Fruit fly (Drosophila melanogaster): Measurements from ENCODE around the gene Gnpnat.

Gnpnat gene

DNA sequence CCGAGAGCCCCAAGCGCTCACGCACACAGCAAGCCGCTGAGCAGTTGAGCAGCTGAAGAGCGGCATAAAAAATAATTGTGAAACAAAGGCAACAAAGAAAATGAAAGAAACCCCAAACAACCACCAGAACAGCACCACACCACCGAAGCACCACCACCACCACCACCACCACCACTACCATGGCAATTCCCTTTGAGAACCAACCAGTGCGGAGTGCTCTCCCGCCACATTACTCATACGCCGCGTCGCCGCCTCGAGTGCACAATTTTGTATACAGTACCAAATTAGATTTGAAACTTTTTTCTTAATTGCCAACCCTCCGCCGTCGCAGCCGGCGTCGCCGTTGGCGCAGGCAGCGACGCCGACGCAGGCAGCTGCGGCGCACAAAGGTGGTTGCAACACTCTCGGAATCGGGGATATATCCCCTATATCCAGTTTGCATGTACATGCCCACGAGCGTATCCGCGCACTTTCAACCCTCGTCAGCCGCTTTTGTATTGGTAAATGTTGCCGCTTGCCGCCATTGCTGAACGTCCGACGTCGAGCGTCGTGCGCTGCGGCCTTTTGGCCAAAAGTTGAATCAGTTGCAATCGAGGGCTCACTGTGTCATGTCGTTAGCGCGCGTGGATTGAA, 46.0 kb upstream of the Gnpnat start, which contains the start of gene dmrt99B:
dmrt99B (plus strand) TSS at position 583 of the 633 bp plus-strand sequence.
- TF ChIP-seq fd96Ca (GFP tag; IDR thresholded peaks at IDR 0.05) = no peak
- no peak for TF ChIP-seq D1 (tag; optimal IDR thresholded peaks at IDR 0.05)
- no peak for TF ChIP-seq CG8159 (tag; optimal IDR thresholded peaks at IDR 0.05)
- no peak for TF ChIP-seq gl (tag; optimal IDR thresholded peaks at IDR 0.05)
- TF ChIP-seq CG34367 (tag; optimal IDR thresholded peaks at IDR 0.05) = no peak
- no peak for TF ChIP-seq CG15710 (tag; optimal IDR thresholded peaks at IDR 0.05)
- TF ChIP-seq Ets98B (GFP tag; IDR thresholded peaks at IDR 0.05) = no peak
- TF ChIP-seq CG32121 (GFP tag; IDR thresholded peaks at IDR 0.05) = no peak
- TF ChIP-seq Snoo (tag; optimal IDR thresholded peaks at IDR 0.05) = no peak
- no peak for TF ChIP-seq CG17806 (tag; optimal IDR thresholded peaks at IDR 0.05)
- TF ChIP-seq EcR (GFP tag; optimal IDR thresholded peaks at IDR 0.05) = no peak
- TF ChIP-seq CG10348 (GFP tag; IDR thresholded peaks at IDR 0.05) = no peak
- TF ChIP-seq Pif1A (GFP tag; optimal IDR thresholded peaks at IDR 0.05) = no peak
- no peak for TF ChIP-seq CG9948 (tag; optimal IDR thresholded peaks at IDR 0.05)
- TF ChIP-seq CG14655 (GFP tag; optimal IDR thresholded peaks at IDR 0.05) = no peak
- no peak for TF ChIP-seq rn (GFP tag; IDR thresholded peaks at IDR 0.05)
- TF ChIP-seq CG4496 (GFP tag; IDR thresholded peaks at IDR 0.05) = no peak
- no peak for TF ChIP-seq Pif1B (GFP tag; optimal IDR thresholded peaks at IDR 0.05)
- no peak for TF ChIP-seq CG13204 (GFP tag; optimal IDR thresholded peaks at IDR 0.05)

DNA sequence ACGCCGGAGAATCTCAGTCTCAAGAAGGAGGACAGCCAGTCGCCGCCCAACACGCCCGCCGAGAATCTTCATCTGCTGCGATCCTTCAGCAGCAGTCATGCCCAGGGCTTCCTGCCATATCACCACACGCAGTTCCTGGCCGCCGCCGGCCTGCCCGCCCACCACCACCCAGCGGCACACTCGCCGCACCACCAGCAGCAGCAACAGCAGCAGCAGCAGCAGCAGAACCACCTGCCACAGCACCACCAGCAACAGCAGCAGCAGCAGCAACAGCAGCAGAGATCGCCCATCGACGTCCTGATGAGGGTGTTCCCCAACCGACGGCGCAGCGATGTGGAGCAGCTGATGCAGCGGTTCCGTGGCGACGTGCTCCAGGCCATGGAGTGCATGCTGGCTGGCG, 42.3 kb upstream of the Gnpnat start:
- TF ChIP-seq Pif1B (GFP tag; optimal IDR thresholded peaks at IDR 0.05) (no peak), CG4496 (GFP tag; IDR thresholded peaks at IDR 0.05) (no peak), CG10348 (GFP tag; IDR thresholded peaks at IDR 0.05) (no peak), CG14655 (GFP tag; optimal IDR thresholded peaks at IDR 0.05) (no peak)

DNA sequence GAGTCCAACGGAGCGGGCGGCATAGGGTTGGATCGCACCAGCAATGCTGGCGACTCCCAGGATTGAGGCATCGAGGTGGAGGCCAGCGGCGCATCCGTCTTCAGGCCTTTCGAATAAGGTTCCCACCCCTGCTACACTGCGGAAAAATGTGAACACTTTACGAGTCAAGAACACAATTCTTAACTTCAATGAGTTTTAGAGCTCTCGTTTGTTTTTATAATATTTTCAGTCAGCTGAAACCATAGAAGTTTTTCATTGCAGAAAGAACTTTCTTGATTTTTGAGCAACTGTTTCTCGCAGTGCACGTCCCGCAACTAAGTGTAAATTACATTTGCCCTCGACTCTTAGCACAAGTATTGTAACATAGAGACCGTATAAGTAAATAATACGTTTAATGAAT, 41.7 kb upstream of the Gnpnat start:
- TF ChIP-seq CG8301 (tag; optimal IDR thresholded peaks at IDR 0.05) (no peak), CG34367 (tag; optimal IDR thresholded peaks at IDR 0.05) (no peak), CG8159 (tag; optimal IDR thresholded peaks at IDR 0.05) (no peak), EcR (GFP tag; optimal IDR thresholded peaks at IDR 0.05) (no peak), Snoo (tag; optimal IDR thresholded peaks at IDR 0.05) (no peak), CG9948 (tag; optimal IDR thresholded peaks at IDR 0.05) (no peak)

DNA sequence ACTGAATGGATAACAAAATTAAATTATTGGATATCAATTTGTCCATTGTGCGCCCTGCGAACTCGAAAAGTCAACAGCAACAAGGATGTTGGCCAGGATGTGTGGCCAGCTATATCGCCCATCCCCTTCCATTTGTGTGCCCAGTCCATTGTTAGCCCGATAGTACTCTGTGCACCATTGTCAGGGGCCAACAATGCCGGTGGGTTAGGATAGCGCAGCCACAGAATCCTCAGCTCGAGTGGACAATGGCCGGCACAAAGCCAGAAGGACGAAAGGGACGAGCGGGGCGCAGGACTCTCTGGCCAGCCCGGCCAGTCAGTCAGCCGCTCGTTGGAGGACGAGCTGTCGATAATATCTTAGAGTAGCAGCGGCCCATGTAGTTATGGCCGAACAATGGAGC, 40.2 kb upstream of the Gnpnat start:
- TF ChIP-seq CG4496 (GFP tag; IDR thresholded peaks at IDR 0.05) = no peak
- TF ChIP-seq rn (GFP tag; IDR thresholded peaks at IDR 0.05) = no peak
- TF ChIP-seq CG32121 (GFP tag; IDR thresholded peaks at IDR 0.05) = no peak

DNA sequence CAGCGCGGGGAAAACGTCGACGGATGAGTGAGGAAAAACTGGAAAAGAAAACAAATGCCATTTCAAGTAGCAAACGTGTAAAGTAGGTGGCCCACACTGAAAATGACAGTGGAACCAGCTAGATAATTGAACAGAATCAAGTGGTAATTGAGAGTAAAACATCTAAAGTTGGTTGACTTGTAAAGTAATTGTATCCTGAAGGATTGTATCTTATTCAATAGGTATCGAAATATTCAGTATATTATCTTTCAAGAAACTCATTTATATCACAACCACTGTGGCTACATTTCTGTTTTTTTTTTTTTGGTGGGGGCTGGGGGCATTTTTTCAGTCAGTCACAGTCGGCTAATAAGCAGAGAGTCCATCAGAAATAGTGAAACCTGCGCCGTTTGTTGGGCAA, 38.9 kb upstream of the Gnpnat start:
- TF ChIP-seq CG9948 (tag; optimal IDR thresholded peaks at IDR 0.05) (no peak), Ets98B (GFP tag; IDR thresholded peaks at IDR 0.05) (peak; percentile 58; the same call in 1 of the 2 replicates), gl (tag; optimal IDR thresholded peaks at IDR 0.05) (no peak), CG4496 (GFP tag; IDR thresholded peaks at IDR 0.05) (peak; percentile 39; the same call in 1 of the 3 replicates), CG8301 (tag; optimal IDR thresholded peaks at IDR 0.05) (no peak), Snoo (tag; optimal IDR thresholded peaks at IDR 0.05) (no peak), fd96Ca (GFP tag; IDR thresholded peaks at IDR 0.05) (no peak)

DNA sequence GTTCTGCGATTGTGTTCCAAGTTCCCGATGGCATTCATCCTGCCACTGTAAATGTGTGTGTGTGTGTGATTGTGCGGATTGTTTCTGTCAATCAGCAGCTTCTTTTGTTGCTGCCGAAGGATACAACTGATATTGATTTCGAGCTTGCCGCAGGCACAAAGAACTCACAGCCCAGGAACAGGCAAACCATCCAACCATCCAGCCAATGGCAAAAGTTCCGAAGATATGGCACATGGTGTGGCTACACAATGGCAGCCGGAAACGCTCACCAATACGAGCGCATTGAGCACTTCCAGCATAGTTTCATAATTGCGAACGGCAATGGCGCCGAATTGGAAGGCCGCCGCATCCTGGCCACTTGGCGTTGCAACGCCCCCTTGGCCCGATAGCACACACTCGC, 36.3 kb upstream of the Gnpnat start:
- TF ChIP-seq rn (GFP tag; IDR thresholded peaks at IDR 0.05) = no peak
- TF ChIP-seq Snoo (tag; optimal IDR thresholded peaks at IDR 0.05) = no peak
- no peak for TF ChIP-seq EcR (GFP tag; optimal IDR thresholded peaks at IDR 0.05)
- no peak for TF ChIP-seq CG12605 (GFP tag; IDR thresholded peaks at IDR 0.05)
- no peak for TF ChIP-seq Pif1A (GFP tag; optimal IDR thresholded peaks at IDR 0.05)
- TF ChIP-seq CG14655 (GFP tag; optimal IDR thresholded peaks at IDR 0.05) = no peak
- TF ChIP-seq Pif1B (GFP tag; optimal IDR thresholded peaks at IDR 0.05) = no peak
- TF ChIP-seq CG15710 (tag; optimal IDR thresholded peaks at IDR 0.05) = no peak
- TF ChIP-seq CG8159 (tag; optimal IDR thresholded peaks at IDR 0.05) = no peak
- TF ChIP-seq D1 (tag; optimal IDR thresholded peaks at IDR 0.05) = no peak
- TF ChIP-seq CG34367 (tag; optimal IDR thresholded peaks at IDR 0.05) = no peak

DNA sequence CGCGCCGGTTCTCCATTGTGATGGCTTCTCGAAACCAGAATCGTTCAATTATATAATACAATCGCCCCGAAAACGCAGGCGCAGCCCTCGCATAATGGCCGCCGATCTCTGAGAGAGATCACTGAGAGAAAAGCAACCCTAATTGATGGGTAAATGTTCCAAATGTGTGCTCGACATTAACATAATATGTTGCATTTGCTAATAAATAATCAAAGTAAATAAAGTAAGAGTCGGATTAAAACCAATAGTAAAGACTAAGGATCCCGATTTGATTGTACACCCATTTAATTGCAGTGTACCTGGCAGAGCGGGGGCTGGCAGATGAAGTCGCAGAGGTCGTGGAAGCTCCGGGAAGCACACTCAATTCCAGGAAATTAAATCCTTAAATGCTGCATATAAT, 33.5 kb upstream of the Gnpnat start:
- TF ChIP-seq CG13204 (GFP tag; optimal IDR thresholded peaks at IDR 0.05) = no peak
- no peak for TF ChIP-seq CG17806 (tag; optimal IDR thresholded peaks at IDR 0.05)
- no peak for TF ChIP-seq gl (tag; optimal IDR thresholded peaks at IDR 0.05)
- TF ChIP-seq D1 (tag; optimal IDR thresholded peaks at IDR 0.05) = no peak
- no peak for TF ChIP-seq CG34367 (tag; optimal IDR thresholded peaks at IDR 0.05)
- TF ChIP-seq CG14655 (GFP tag; optimal IDR thresholded peaks at IDR 0.05) = no peak
- TF ChIP-seq CG12605 (GFP tag; IDR thresholded peaks at IDR 0.05) = no peak
- TF ChIP-seq CG4496 (GFP tag; IDR thresholded peaks at IDR 0.05) = no peak
- no peak for TF ChIP-seq CG8301 (tag; optimal IDR thresholded peaks at IDR 0.05)
- TF ChIP-seq CG9948 (tag; optimal IDR thresholded peaks at IDR 0.05) = no peak
- TF ChIP-seq CG15710 (tag; optimal IDR thresholded peaks at IDR 0.05) = no peak
- TF ChIP-seq Snoo (tag; optimal IDR thresholded peaks at IDR 0.05) = no peak
- no peak for TF ChIP-seq EcR (GFP tag; optimal IDR thresholded peaks at IDR 0.05)
- TF ChIP-seq CG8159 (tag; optimal IDR thresholded peaks at IDR 0.05) = no peak
